Fruit fly (Drosophila melanogaster): ENCODE results near the gene CG5418.

The CG5418 gene

DNA sequence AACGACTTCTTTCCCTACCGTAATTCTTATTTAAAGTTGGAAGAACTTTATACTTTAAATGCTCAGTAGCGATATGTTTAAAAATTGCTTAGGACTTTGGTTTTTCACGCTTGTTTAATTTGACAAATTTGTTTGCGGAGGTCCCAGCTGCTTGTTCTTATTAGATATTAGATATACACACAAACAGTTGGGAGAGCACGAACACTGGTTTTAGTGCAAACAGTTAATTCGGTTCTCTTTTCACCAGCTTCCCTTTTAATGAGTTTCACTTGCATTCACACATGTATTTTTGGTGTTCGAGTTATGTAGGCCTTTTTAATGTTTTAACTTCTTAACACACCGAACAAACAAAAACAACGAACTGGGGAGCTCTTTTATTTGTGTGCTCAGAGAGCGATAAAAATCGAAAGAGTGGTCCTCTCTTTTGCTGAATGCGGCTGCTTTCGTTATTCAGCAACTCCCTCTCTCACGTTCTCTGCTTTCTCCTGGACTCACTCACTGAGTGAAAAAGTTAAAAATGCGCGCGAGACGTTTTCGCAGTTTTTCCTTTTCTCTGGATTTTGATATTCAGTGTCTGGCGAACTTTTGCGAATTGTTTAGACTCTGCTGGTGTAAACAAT lies 29.8 kb upstream of the CG5418 start:
- TF ChIP-seq brk (GFP tag; optimal IDR thresholded peaks at IDR 0.05) (peak; percentile 56), pan (optimal IDR thresholded peaks at IDR 0.05) (no peak), Dif (GFP tag; optimal IDR thresholded peaks at IDR 0.05; ENCODE audit: partially characterized antibody) (peak; percentile 95), tai (GFP tag; optimal IDR thresholded peaks at IDR 0.05) (no peak), sv (GFP tag; optimal IDR thresholded peaks at IDR 0.05) (no peak), usp (GFP tag; optimal IDR thresholded peaks at IDR 0.05) (no peak), CG9705 (GFP tag; optimal IDR thresholded peaks at IDR 0.05) (no peak), lola (GFP tag; optimal IDR thresholded peaks at IDR 0.05) (no peak), HLH106 (tag; optimal IDR thresholded peaks at IDR 0.05) (no peak), fru (GFP tag; optimal IDR thresholded peaks at IDR 0.05) (no peak), N (GFP tag; optimal IDR thresholded peaks at IDR 0.05) (no peak), GATAd (GFP tag; optimal IDR thresholded peaks at IDR 0.05) (no peak), sage (GFP tag; optimal IDR thresholded peaks at IDR 0.05) (peak; percentile 28), Jra (GFP tag; optimal IDR thresholded peaks at IDR 0.05) (no peak), Vsx2 (GFP tag; optimal IDR thresholded peaks at IDR 0.05; ENCODE audit: partially characterized antibody) (peak; percentile 69), CrebA (GFP tag; optimal IDR thresholded peaks at IDR 0.05; ENCODE audit: borderline replicate concordance) (peak; percentile 4), Hr83 (GFP tag; optimal IDR thresholded peaks at IDR 0.05; ENCODE audit: poor library complexity, severe bottlenecking) (peak; percentile 43), rgr (GFP tag; optimal IDR thresholded peaks at IDR 0.05) (no peak), Dfd (GFP tag; optimal IDR thresholded peaks at IDR 0.05) (no peak), dl (GFP tag; optimal IDR thresholded peaks at IDR 0.05; ENCODE audit: insufficient read depth in 1 of 2, partially characterized antibody in 2 of 2) (peak; percentile 70 to 87), CG32264 (GFP tag; optimal IDR thresholded peaks at IDR 0.05) (no peak), br (GFP tag; optimal IDR thresholded peaks at IDR 0.05) (no peak)

DNA sequence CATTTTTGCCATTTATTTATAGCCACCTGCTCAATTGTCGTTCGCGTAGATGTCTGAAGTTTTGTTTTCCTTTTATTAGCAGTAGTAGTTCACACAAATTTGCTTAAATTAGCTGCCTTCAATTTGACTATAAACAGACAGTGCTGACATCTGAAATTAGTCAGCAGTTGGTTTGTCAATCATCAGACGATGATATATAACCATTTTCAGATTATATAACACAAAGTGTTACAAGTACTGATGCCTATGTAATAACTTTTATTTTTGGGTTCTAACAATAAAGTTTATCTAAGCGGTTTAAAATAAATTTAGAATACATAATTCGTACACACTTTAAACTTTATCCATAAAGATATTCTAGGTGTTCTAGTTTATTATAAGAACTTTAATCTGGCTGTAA lies 28.7 kb upstream of the CG5418 start:
- TF ChIP-seq Mio (GFP tag; optimal IDR thresholded peaks at IDR 0.05) (no peak), ey (GFP tag; optimal IDR thresholded peaks at IDR 0.05) (no peak), dsf (GFP tag; optimal IDR thresholded peaks at IDR 0.05; ENCODE audit: borderline replicate concordance) (no peak), Hnf4 (GFP tag; optimal IDR thresholded peaks at IDR 0.05) (no peak), Hr83 (GFP tag; optimal IDR thresholded peaks at IDR 0.05; ENCODE audit: poor library complexity, severe bottlenecking) (no peak), GATAd (GFP tag; optimal IDR thresholded peaks at IDR 0.05) (no peak), pan (optimal IDR thresholded peaks at IDR 0.05) (no peak), Dfd (GFP tag; optimal IDR thresholded peaks at IDR 0.05) (no peak), Rel (GFP tag; optimal IDR thresholded peaks at IDR 0.05) (no peak), Rel (tag; optimal IDR thresholded peaks at IDR 0.05) (no peak), HLH106 (tag; optimal IDR thresholded peaks at IDR 0.05) (no peak), sv (GFP tag; optimal IDR thresholded peaks at IDR 0.05) (no peak), N (GFP tag; optimal IDR thresholded peaks at IDR 0.05) (no peak), fru (GFP tag; optimal IDR thresholded peaks at IDR 0.05) (no peak), brk (GFP tag; optimal IDR thresholded peaks at IDR 0.05) (no peak), woc (GFP tag; optimal IDR thresholded peaks at IDR 0.05) (no peak)

DNA sequence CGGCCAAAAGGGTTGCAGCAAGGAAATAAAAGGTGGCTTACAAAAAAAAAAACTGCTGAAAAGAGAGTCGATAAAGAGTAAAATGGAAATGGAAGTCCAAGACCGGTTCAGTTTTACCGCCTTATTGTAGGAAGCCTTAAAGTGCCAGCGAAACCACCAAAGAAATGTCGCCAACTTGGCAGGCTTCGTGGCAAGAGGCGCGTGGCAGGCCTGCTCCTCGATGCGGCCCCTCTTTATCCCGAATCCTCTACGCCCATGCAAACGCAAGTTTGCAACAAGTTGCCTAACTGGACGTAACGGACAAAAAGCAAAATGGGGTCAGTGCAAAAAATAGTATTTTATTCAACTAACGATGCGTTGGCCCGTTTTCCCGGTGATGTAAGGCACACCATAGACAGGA lies 27.8 kb upstream of the CG5418 start:
- TF ChIP-seq woc (GFP tag; optimal IDR thresholded peaks at IDR 0.05) (no peak), jim (GFP tag; optimal IDR thresholded peaks at IDR 0.05) (no peak), psq (GFP tag; optimal IDR thresholded peaks at IDR 0.05) (peak; percentile 23), br (GFP tag; optimal IDR thresholded peaks at IDR 0.05) (no peak)

DNA sequence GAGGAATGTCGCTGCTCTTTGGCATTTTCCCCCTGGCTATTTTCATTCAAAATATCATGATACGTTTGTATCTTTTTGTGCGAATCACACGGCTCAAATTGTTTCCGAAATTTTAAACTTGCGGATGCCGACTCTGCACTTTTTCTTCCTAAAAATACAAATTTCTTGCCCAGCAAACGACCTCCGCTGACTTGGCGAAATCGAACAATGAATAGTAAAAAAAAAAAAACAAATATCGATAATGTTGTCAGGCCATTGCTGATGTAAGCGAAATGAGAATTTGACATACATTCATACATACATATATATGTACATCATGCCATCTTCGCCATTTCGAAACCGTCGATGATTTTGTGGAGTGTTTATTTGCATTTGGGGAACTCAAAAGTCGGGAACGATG lies 27.0 kb upstream of the CG5418 start:
- TF ChIP-seq CG32264 (GFP tag; optimal IDR thresholded peaks at IDR 0.05), result no peak
- no peak for TF ChIP-seq Dfd (GFP tag; optimal IDR thresholded peaks at IDR 0.05)
- TF ChIP-seq foxo (GFP tag; optimal IDR thresholded peaks at IDR 0.05), result no peak
- no peak for TF ChIP-seq brk (GFP tag; optimal IDR thresholded peaks at IDR 0.05)
- TF ChIP-seq CrebA (GFP tag; optimal IDR thresholded peaks at IDR 0.05; ENCODE audit: borderline replicate concordance), result no peak
- TF ChIP-seq usp (GFP tag; optimal IDR thresholded peaks at IDR 0.05), result no peak
- no peak for TF ChIP-seq dsf (GFP tag; optimal IDR thresholded peaks at IDR 0.05; ENCODE audit: borderline replicate concordance)
- no peak for TF ChIP-seq rgr (GFP tag; optimal IDR thresholded peaks at IDR 0.05)
- TF ChIP-seq Jra (GFP tag; optimal IDR thresholded peaks at IDR 0.05), result no peak
- no peak for TF ChIP-seq N (GFP tag; optimal IDR thresholded peaks at IDR 0.05)
- TF ChIP-seq Sp1 (GFP tag; optimal IDR thresholded peaks at IDR 0.05), result no peak
- no peak for TF ChIP-seq sage (GFP tag; optimal IDR thresholded peaks at IDR 0.05)
- no peak for TF ChIP-seq Abd-B (GFP tag; optimal IDR thresholded peaks at IDR 0.05)
- no peak for TF ChIP-seq GATAd (GFP tag; optimal IDR thresholded peaks at IDR 0.05)
- TF ChIP-seq CG9705 (GFP tag; optimal IDR thresholded peaks at IDR 0.05), result no peak
- TF ChIP-seq dl (GFP tag; optimal IDR thresholded peaks at IDR 0.05; ENCODE audit: insufficient read depth in 1 of 2, partially characterized antibody in 2 of 2), result no peak
- TF ChIP-seq pan (optimal IDR thresholded peaks at IDR 0.05), result no peak
